Worm (Caenorhabditis elegans) whole organism, young adult: Measurements from ENCODE around the gene C05C10.7.

ENCODE experiments used
- B0035.1 ChIP-seq: sonication (generic microtip); optimal IDR thresholded peaks from 2 replicates; lab custom pipeline; 2016; ENCODE audit warnings: missing genetic modification characterization, mild to moderate bottlenecking, missing compliant biosample characterization, missing genotype, missing genetic modification reagents
- B0336.3 ChIP-seq: fragments of 200-800 bp; sonication (Bioruptor generic); IDR thresholded peaks from 2 replicates; pipeline ENCODE4 v1.3.6; 2022; ENCODE audit warnings: missing genetic modification characterization, missing compliant biosample characterization
- C06A6.2 ChIP-seq: fragments of 200-800 bp; sonication (Bioruptor generic); conservative IDR thresholded peaks from 2 replicates; pipeline ENCODE4 v1.3.6; 2022; ENCODE audit warnings: missing genetic modification characterization, missing compliant biosample characterization
- F23B12.7 ChIP-seq: sonication (generic microtip); optimal IDR thresholded peaks from 2 replicates; lab custom pipeline; 2017; ENCODE audit warnings: missing genetic modification characterization, mild to moderate bottlenecking, missing compliant biosample characterization, antibody characterized with exemption, moderate library complexity; ENCODE audit not compliant: insufficient read depth
- F33H1.4 ChIP-seq: fragments of 200-800 bp; sonication (Bioruptor generic); IDR thresholded peaks from 2 replicates; pipeline ENCODE4 v1.3.6; 2022; ENCODE audit warnings: missing genetic modification reagents, missing genetic modification characterization, missing compliant biosample characterization
- F55B11.4 ChIP-seq: sonication (generic microtip); optimal IDR thresholded peaks from 2 replicates; lab custom pipeline; 2016; ENCODE audit warnings: missing compliant biosample characterization, missing genetic modification characterization, borderline replicate concordance; ENCODE audit not compliant: insufficient read depth
- F57A8.1 ChIP-seq: fragments of 200-800 bp; sonication (Bioruptor generic); optimal IDR thresholded peaks from 2 replicates; lab custom pipeline; 2018; ENCODE audit warnings: mild to moderate bottlenecking, missing genetic modification characterization, moderate library complexity, missing compliant biosample characterization
- F57C9.4 ChIP-seq: sonication (generic microtip); optimal IDR thresholded peaks from 2 replicates; lab custom pipeline; 2017; ENCODE audit warnings: mild to moderate bottlenecking, missing genetic modification characterization, missing compliant biosample characterization
- K11D2.4 ChIP-seq: fragments of 200-800 bp; sonication (Bioruptor generic); IDR thresholded peaks from 2 replicates; pipeline ENCODE4 v1.3.6; 2022; ENCODE audit warnings: missing genetic modification reagents, missing genetic modification characterization, missing compliant biosample characterization
- K12H6.12 ChIP-seq: fragments of 200-800 bp; sonication (Bioruptor generic); optimal IDR thresholded peaks from 2 replicates; lab custom pipeline; 2018; ENCODE audit warnings: mild to moderate bottlenecking, missing genetic modification characterization, missing compliant biosample characterization
- T07F8.4 ChIP-seq: sonication (generic microtip); optimal IDR thresholded peaks from 2 replicates; lab custom pipeline; 2016; ENCODE audit warnings: mild to moderate bottlenecking, missing genetic modification characterization, moderate library complexity, missing compliant biosample characterization
- Y56A3A.18 ChIP-seq: fragments of 200-800 bp; sonication (Bioruptor generic); IDR thresholded peaks from 2 replicates; pipeline ENCODE4 v1.3.6; 2022; ENCODE audit warnings: missing genetic modification reagents, missing genetic modification characterization, missing compliant biosample characterization
- Y67H2A.10 ChIP-seq: fragments of 200-800 bp; sonication (Bioruptor generic); conservative IDR thresholded peaks from 2 replicates; pipeline ENCODE4 v1.3.6; 2022; ENCODE audit warnings: missing genetic modification reagents, missing genetic modification characterization, missing compliant biosample characterization
- Y79H2A.3 ChIP-seq: fragments of 200-800 bp; sonication (Bioruptor generic); conservative IDR thresholded peaks from 2 replicates; pipeline ENCODE4 v1.3.6; 2022; ENCODE audit warnings: missing genetic modification reagents, missing genetic modification characterization, missing compliant biosample characterization
- Y95B8A.8 ChIP-seq: fragments of 200-800 bp; sonication (Bioruptor generic); IDR thresholded peaks from 2 replicates; pipeline ENCODE4 v1.3.6; 2022; ENCODE audit warnings: missing genetic modification reagents, missing genetic modification characterization, missing compliant biosample characterization
- ZK185.1 ChIP-seq: sonication (generic microtip); optimal IDR thresholded peaks from 2 replicates; lab custom pipeline; 2016; ENCODE audit warnings: mild to moderate bottlenecking, missing genetic modification characterization, missing compliant biosample characterization; ENCODE audit not compliant: poor library complexity, severe bottlenecking
- akir-1 ChIP-seq: fragments of 200-800 bp; sonication (Bioruptor generic); optimal IDR thresholded peaks from 2 replicates; lab custom pipeline; 2018; ENCODE audit warnings: mild to moderate bottlenecking, missing genetic modification characterization, moderate library complexity, missing compliant biosample characterization
- ama-1 ChIP-seq, 3 experiments: fragments of 150-350 bp in 1 of 3; sonication (generic microtip) in 2 of 3; optimal IDR thresholded peaks; 2 replicates each; lab custom pipeline; 2014 to 2018; ENCODE audit warnings: missing biosample characterization in 2 of 3, missing genetic modification characterization in 2 of 3, missing genetic modification reagents in 2 of 3
- bed-1 ChIP-seq: fragments of 200-800 bp; sonication (Bioruptor generic); IDR thresholded peaks from 2 replicates; pipeline ENCODE4 v1.3.6; 2022; ENCODE audit warnings: missing genetic modification reagents, missing genetic modification characterization, missing compliant biosample characterization
- bed-2 ChIP-seq: fragments of 200-800 bp; sonication (Bioruptor generic); IDR thresholded peaks from 2 replicates; pipeline ENCODE4 v1.3.6; 2022; ENCODE audit warnings: missing genetic modification reagents, missing genetic modification characterization, missing compliant biosample characterization
- ccch-3 ChIP-seq: fragments of 200-800 bp; sonication (Bioruptor generic); optimal IDR thresholded peaks from 2 replicates; lab custom pipeline; 2018; ENCODE audit warnings: mild to moderate bottlenecking, missing genetic modification characterization, missing compliant biosample characterization
- ceh-40 ChIP-seq: fragments of 200-800 bp; sonication (Bioruptor generic); IDR thresholded peaks from 2 replicates; pipeline ENCODE4 v1.3.6; 2022; ENCODE audit warnings: missing genetic modification characterization, missing compliant biosample characterization
- ceh-58 ChIP-seq: fragments of 200-800 bp; sonication (Bioruptor generic); IDR thresholded peaks from 2 replicates; pipeline ENCODE4 v1.3.6; 2022; ENCODE audit warnings: missing genetic modification characterization, missing compliant biosample characterization
- ceh-79 ChIP-seq: sonication (generic microtip); optimal IDR thresholded peaks from 2 replicates; lab custom pipeline; 2017; ENCODE audit warnings: mild to moderate bottlenecking, missing genetic modification characterization, missing compliant biosample characterization
- chd-7 ChIP-seq: sonication (generic microtip); optimal IDR thresholded peaks from 2 replicates; lab custom pipeline; 2016; ENCODE audit warnings: mild to moderate bottlenecking, missing genetic modification characterization, moderate library complexity, missing compliant biosample characterization
- gei-17 ChIP-seq: fragments of 200-800 bp; sonication (Bioruptor generic); optimal IDR thresholded peaks from 2 replicates; lab custom pipeline; 2018; ENCODE audit warnings: mild to moderate bottlenecking, missing genetic modification characterization, missing compliant biosample characterization
- hlh-12 ChIP-seq: sonication (generic microtip); optimal IDR thresholded peaks from 2 replicates; lab custom pipeline; 2016; ENCODE audit warnings: missing genetic modification characterization, missing compliant biosample characterization
- hlh-26 ChIP-seq: fragments of 200-800 bp; sonication (Bioruptor generic); conservative IDR thresholded peaks from 2 replicates; pipeline ENCODE4 v1.3.6; 2022; ENCODE audit warnings: missing genetic modification reagents, missing genetic modification characterization, missing compliant biosample characterization
- hsf-1 ChIP-seq: fragments of 200-800 bp; sonication (Bioruptor generic); IDR thresholded peaks from 2 replicates; pipeline ENCODE4 v1.3.6; 2022; ENCODE audit warnings: missing genetic modification reagents, missing genetic modification characterization, missing compliant biosample characterization
- lsl-1 ChIP-seq: fragments of 200-800 bp; sonication (Bioruptor generic); optimal IDR thresholded peaks from 2 replicates; lab custom pipeline; 2018; ENCODE audit warnings: mild to moderate bottlenecking, missing genetic modification characterization, moderate library complexity, missing compliant biosample characterization
- lsy-27 ChIP-seq: sonication (generic microtip); optimal IDR thresholded peaks from 2 replicates; lab custom pipeline; 2017; ENCODE audit warnings: missing genetic modification characterization, mild to moderate bottlenecking, missing compliant biosample characterization, antibody characterized with exemption, missing genotype, borderline replicate concordance; ENCODE audit not compliant: insufficient read depth
- madf-10 ChIP-seq: sonication (generic microtip); optimal IDR thresholded peaks from 2 replicates; lab custom pipeline; 2016; ENCODE audit warnings: mild to moderate bottlenecking, missing genetic modification characterization, missing compliant biosample characterization
- madf-3 ChIP-seq: fragments of 200-800 bp; sonication (Bioruptor generic); IDR thresholded peaks from 2 replicates; pipeline ENCODE4 v1.3.6; 2022; ENCODE audit warnings: missing genetic modification reagents, missing genetic modification characterization, missing compliant biosample characterization
- madf-8 ChIP-seq: fragments of 200-800 bp; sonication (Bioruptor generic); conservative IDR thresholded peaks from 2 replicates; pipeline ENCODE4 v1.3.6; 2022; ENCODE audit warnings: missing genetic modification reagents, missing genetic modification characterization, missing compliant biosample characterization
- mcd-1 ChIP-seq: fragments of 200-800 bp; sonication (Bioruptor generic); IDR thresholded peaks from 2 replicates; pipeline ENCODE4 v1.3.6; 2022; ENCODE audit warnings: missing genetic modification reagents, missing genetic modification characterization, missing compliant biosample characterization
- mes-4 ChIP-seq: sonication (generic microtip); optimal IDR thresholded peaks from 2 replicates; lab custom pipeline; 2016; ENCODE audit warnings: missing genotype, missing genetic modification characterization, missing compliant biosample characterization
- mxl-1 ChIP-seq: sonication (generic microtip); optimal IDR thresholded peaks from 2 replicates; lab custom pipeline; 2016; ENCODE audit warnings: missing genetic modification characterization, missing compliant biosample characterization
- nhr-120 ChIP-seq: fragments of 200-800 bp; sonication (Bioruptor generic); IDR thresholded peaks from 2 replicates; pipeline ENCODE4 v1.3.6; 2022; ENCODE audit warnings: missing genetic modification characterization, missing compliant biosample characterization
- rec-8 ChIP-seq, 2 experiments: sonication (generic microtip); optimal IDR thresholded peaks; 2 replicates each; lab custom pipeline; 2016; ENCODE audit warnings: mild to moderate bottlenecking in 2 of 2, missing genetic modification characterization in 2 of 2, missing genetic modification reagents in 2 of 2, missing genotype in 2 of 2, missing biosample characterization in 1 of 2, missing compliant biosample characterization in 1 of 2, moderate library complexity in 1 of 2
- sptf-2 ChIP-seq: fragments of 200-800 bp; sonication (Bioruptor generic); optimal IDR thresholded peaks from 2 replicates; lab custom pipeline; 2018; ENCODE audit warnings: mild to moderate bottlenecking, missing genetic modification characterization, missing compliant biosample characterization
- xnd-1 ChIP-seq: sonication (generic microtip); optimal IDR thresholded peaks from 2 replicates; lab custom pipeline; 2016; ENCODE audit warnings: missing genotype, missing genetic modification reagents, missing genetic modification characterization, missing compliant biosample characterization
- zfh-2 ChIP-seq: fragments of 200-800 bp; sonication (Bioruptor generic); conservative IDR thresholded peaks from 2 replicates; pipeline ENCODE4 v1.3.6; 2022; ENCODE audit warnings: missing genetic modification reagents, missing genetic modification characterization, missing compliant biosample characterization
- zim-3 ChIP-seq: sonication (generic microtip); optimal IDR thresholded peaks from 2 replicates; lab custom pipeline; 2017; ENCODE audit warnings: mild to moderate bottlenecking, missing genetic modification characterization, moderate library complexity, missing compliant biosample characterization
- ztf-26 ChIP-seq: sonication (generic microtip); optimal IDR thresholded peaks from 2 replicates; lab custom pipeline; 2017; ENCODE audit warnings: missing genetic modification characterization, missing compliant biosample characterization
- ztf-6 ChIP-seq: fragments of 200-800 bp; sonication (Bioruptor generic); IDR thresholded peaks from 2 replicates; pipeline ENCODE4 v1.3.6; 2022; ENCODE audit warnings: missing genetic modification reagents, missing genetic modification characterization, missing compliant biosample characterization

The C05C10.7 gene

DNA sequence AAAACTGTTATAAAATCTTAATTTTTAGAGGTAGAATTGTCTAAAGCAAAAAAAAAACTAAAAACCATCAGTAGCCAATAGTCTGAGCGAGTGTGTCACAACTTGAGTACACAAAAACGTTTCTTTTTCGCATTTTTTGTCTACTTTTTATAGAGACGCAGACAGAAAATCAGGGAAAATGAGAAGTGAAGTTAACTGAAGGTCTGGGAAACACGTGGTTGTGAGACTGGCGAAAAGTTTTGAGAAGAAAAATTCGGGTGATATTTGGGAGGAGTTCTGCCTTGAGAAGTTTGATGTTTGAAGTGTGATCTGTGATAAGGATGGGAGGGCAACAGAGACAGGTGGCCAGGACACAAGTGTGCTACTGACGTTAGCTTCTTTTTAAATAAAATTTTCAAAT lies 1.2 kb downstream of the C05C10.7 start (continued):
- no peak for TF ChIP-seq F57C9.4 (tag; lab: Kevin White, UChicago)
- no peak for TF ChIP-seq Y56A3A.18 (GFP tag; lab: Robert Waterston, UW)
- TF ChIP-seq ama-1 (optimal IDR thresholded peaks at IDR 0.05; lab: Kevin White, UChicago): peak; percentile 90
- TF ChIP-seq ama-1 (GFP tag; optimal IDR thresholded peaks at IDR 0.05; lab: Kevin White, UChicago): no peak
- TF ChIP-seq sptf-2 (GFP tag; lab: Kevin White, UChicago): no peak
- TF ChIP-seq F55B11.4 (tag; lab: Kevin White, UChicago): no peak
- TF ChIP-seq B0035.1 (tag; lab: Kevin White, UChicago): no peak
- TF ChIP-seq hlh-26: no peak
- no peak for TF ChIP-seq hsf-1 (GFP tag; lab: Robert Waterston, UW)
- TF ChIP-seq bed-1 (GFP tag; lab: Robert Waterston, UW): no peak
- no peak for TF ChIP-seq ceh-58 (GFP tag; lab: Robert Waterston, UW)
- TF ChIP-seq ccch-3: no peak
- peak; percentile 69 for TF ChIP-seq ztf-26 (tag; lab: Kevin White, UChicago)
- no peak for TF ChIP-seq akir-1 (GFP tag; lab: Kevin White, UChicago)
- peak; percentile 65; the same call in 1 of the 2 replicates for TF ChIP-seq C06A6.2
- peak; percentile 34 for TF ChIP-seq madf-10 (tag; lab: Kevin White, UChicago)
- TF ChIP-seq ceh-79 (tag; lab: Kevin White, UChicago): no peak
- no peak for TF ChIP-seq hlh-12 (tag; lab: Kevin White, UChicago)
- no peak for TF ChIP-seq ceh-40 (GFP tag; lab: Robert Waterston, UW)
- peak; percentile 34 for TF ChIP-seq ZK185.1 (tag; lab: Kevin White, UChicago)
- peak; percentile 47; the same call in 1 of the 2 replicates for TF ChIP-seq mcd-1 (GFP tag; lab: Robert Waterston, UW)
- no peak for TF ChIP-seq zfh-2 (GFP tag; lab: Robert Waterston, UW)
- no peak for TF ChIP-seq T07F8.4 (tag; lab: Kevin White, UChicago)
- TF ChIP-seq gei-17 (GFP tag; lab: Kevin White, UChicago): no peak
- TF ChIP-seq nhr-120: no peak
- TF ChIP-seq Y67H2A.10: no peak
- no peak for TF ChIP-seq K12H6.12
- no peak for TF ChIP-seq lsl-1 (GFP tag; lab: Kevin White, UChicago)
- no peak for TF ChIP-seq chd-7 (tag; lab: Kevin White, UChicago)
- no peak for TF ChIP-seq K11D2.4
- TF ChIP-seq B0336.3 (GFP tag; lab: Robert Waterston, UW): peak; percentile 49
- TF ChIP-seq Y79H2A.3 (GFP tag; lab: Robert Waterston, UW): no peak
- TF ChIP-seq mes-4: no peak
- TF ChIP-seq F33H1.4 (GFP tag; lab: Robert Waterston, UW): no peak
- TF ChIP-seq ztf-6 (GFP tag; lab: Robert Waterston, UW): no peak
- TF ChIP-seq lsy-27: no peak
- no peak for TF ChIP-seq bed-2 (GFP tag; lab: Robert Waterston, UW)
- no peak for TF ChIP-seq xnd-1
- TF ChIP-seq mxl-1 (tag; lab: Kevin White, UChicago): no peak
- no peak for TF ChIP-seq madf-8 (GFP tag; lab: Robert Waterston, UW)
- TF ChIP-seq Y95B8A.8 (GFP tag; lab: Robert Waterston, UW): no peak
- TF ChIP-seq rec-8 (tag; optimal IDR thresholded peaks at IDR 0.05; lab: Kevin White, UChicago): no peak
- TF ChIP-seq zim-3 (tag; lab: Kevin White, UChicago): no peak
- no peak for TF ChIP-seq madf-3
- TF ChIP-seq F57A8.1 (GFP tag; lab: Kevin White, UChicago): no peak
- no peak for TF ChIP-seq F23B12.7 (tag; lab: Kevin White, UChicago)
